Worm (Caenorhabditis elegans) whole organism, young adult: ENCODE measurements around the gene C27D8.1.

Source experiments
- T26A5.8 ChIP-seq: sonication (generic microtip); optimal IDR thresholded peaks from 2 replicates; lab custom pipeline; 2016; ENCODE audit warnings: missing genetic modification characterization, missing compliant biosample characterization
- Y53G8AR.9 ChIP-seq: fragments of 200-800 bp; sonication (Bioruptor generic); conservative IDR thresholded peaks from 2 replicates; pipeline ENCODE4 v1.3.6; 2022; ENCODE audit warnings: missing genetic modification reagents, missing genetic modification characterization, missing compliant biosample characterization
- ceh-58 ChIP-seq: fragments of 200-800 bp; sonication (Bioruptor generic); IDR thresholded peaks from 2 replicates; pipeline ENCODE4 v1.3.6; 2022; ENCODE audit warnings: missing genetic modification characterization, missing compliant biosample characterization
- nfya-1 ChIP-seq: sonication (generic microtip); optimal IDR thresholded peaks from 2 replicates; lab custom pipeline; 2017; ENCODE audit warnings: antibody characterized with exemption, missing compliant biosample characterization, missing genetic modification characterization, borderline replicate concordance; ENCODE audit not compliant: insufficient read depth
- snpc-4 ChIP-seq, 5 experiments: fragments of 150-350 bp in 1 of 5; sonication (generic microtip) in 4 of 5; optimal IDR thresholded peaks; 2 replicates each; lab custom pipeline; 2014 to 2018; ENCODE audit warnings: missing genetic modification characterization in 5 of 5, missing biosample characterization in 3 of 5, antibody characterized with exemption in 2 of 5, mild to moderate bottlenecking in 2 of 5, missing compliant biosample characterization in 2 of 5, missing genotype in 2 of 5, moderate library complexity in 2 of 5, missing genetic modification reagents in 1 of 5
- unc-62 ChIP-seq: fragments of 150-350 bp; optimal IDR thresholded peaks from 2 replicates; lab custom pipeline; 2014; ENCODE audit warnings: missing biosample characterization, missing genetic modification reagents, missing genetic modification characterization

DNA sequence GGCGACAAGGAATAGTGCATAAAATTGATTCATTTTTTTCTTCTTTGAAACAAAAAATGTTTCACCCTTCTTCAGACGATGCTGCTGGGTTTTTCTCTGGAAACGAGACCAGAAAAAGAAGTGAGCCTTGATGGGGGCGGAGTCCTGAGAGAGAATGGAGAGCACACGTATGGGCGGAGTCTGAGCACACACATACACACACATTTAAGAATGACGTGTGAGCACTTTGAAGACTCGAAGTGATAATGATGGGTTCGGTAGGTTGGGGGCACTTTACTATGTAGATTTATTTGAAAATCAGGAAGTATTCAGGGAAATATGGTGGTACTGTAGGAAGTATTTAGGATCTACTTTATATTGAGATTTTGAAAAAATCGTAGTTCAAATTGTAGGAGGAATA lies 39.8 kb downstream of the C27D8.1 start, which contains the start of gene flp-9:
- TF ChIP-seq ceh-58 (no peak), snpc-4 (GFP tag; optimal IDR thresholded peaks at IDR 0.05; lab: Kevin White, UChicago) (no peak), snpc-4 (tag; optimal IDR thresholded peaks at IDR 0.05; lab: Kevin White, UChicago) (no peak), nfya-1 (tag; lab: Kevin White, UChicago) (no peak), Y53G8AR.9 (GFP tag; lab: Robert Waterston, UW) (no peak), T26A5.8 (tag; lab: Kevin White, UChicago) (no peak), unc-62 (GFP tag; lab: Kevin White, UChicago) (no peak)
